Worm (Caenorhabditis elegans) whole organism, L4/young adult: ENCODE measurements around the gene Y42H9AR.5.

Experiments
- W03F9.2 ChIP-seq: fragments of 150-350 bp; optimal IDR thresholded peaks from 2 replicates; lab custom pipeline; 2014; ENCODE audit warnings: missing biosample characterization, missing genetic modification characterization
- dao-5 ChIP-seq: sonication (generic microtip); optimal IDR thresholded peaks from 2 replicates; lab custom pipeline; 2016; ENCODE audit warnings: missing genotype, missing genetic modification characterization, moderate library complexity, missing compliant biosample characterization
- him-1 ChIP-seq: sonication (generic microtip); optimal IDR thresholded peaks from 2 replicates; lab custom pipeline; 2016; ENCODE audit warnings: missing genotype, missing genetic modification reagents, missing genetic modification characterization, missing compliant biosample characterization

DNA sequence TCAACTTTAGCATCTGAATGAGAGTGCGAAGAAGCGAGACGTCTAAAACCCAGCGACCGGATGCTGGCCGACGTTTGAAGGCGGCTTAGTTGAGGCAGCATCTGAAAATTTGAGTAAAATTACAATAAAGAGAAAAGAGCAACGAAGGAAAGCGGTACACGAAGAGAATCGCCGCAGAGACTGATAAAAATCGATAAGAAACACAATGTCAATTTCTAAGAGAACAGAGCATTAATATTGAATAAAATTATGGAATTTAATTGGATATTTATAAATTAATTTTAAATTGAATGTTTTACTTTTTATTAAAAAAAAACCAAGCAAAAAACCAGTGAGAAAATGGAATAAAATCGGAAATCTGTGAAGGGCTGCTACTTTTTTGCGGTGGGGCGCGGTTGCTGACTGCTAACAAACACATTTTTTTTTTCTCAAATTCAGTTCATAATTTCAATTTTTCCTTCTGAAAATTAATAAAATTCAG, 27.8 kb downstream of the Y42H9AR.5 start, which contains the start of the genes ndub-11 and moc-3:
- TF ChIP-seq dao-5 (tag; lab: Kevin White, UChicago) (no peak), him-1 (no peak), W03F9.2 (tag; lab: Kevin White, UChicago) (no peak)
